Fruit fly (Drosophila melanogaster): Measurements from ENCODE around the gene CecB.

DNA sequence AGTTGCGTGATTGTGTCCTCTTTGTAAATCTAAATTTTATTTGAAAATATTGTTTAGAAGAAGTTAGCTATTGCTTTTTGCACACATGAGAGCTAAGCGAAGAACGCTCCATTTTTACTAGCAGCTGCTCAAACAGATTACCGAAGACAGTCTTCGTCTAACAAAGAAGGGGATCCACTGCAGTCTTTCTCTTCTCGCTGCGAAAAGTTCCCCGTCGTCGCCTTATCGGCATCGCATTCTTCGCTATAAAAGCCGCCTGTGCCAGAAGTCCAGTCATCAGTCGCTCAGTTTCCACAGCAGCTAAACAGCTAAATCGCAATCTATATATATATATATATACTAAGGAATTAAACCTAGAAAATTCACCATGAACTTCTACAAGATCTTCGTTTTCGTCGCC lies 2.6 kb upstream of the CecB start, which contains the start of gene CecC:
- TF ChIP-seq GATAd (GFP tag; optimal IDR thresholded peaks at IDR 0.05) (no peak), CG9705 (GFP tag; optimal IDR thresholded peaks at IDR 0.05) (no peak), Hr78 (GFP tag; optimal IDR thresholded peaks at IDR 0.05) (no peak), br (GFP tag; optimal IDR thresholded peaks at IDR 0.05) (no peak)
